Worm (Caenorhabditis elegans) whole organism, L2 larva: ENCODE results near the gene lit-1.

Experiments used
- C34F6.9 ChIP-seq: fragments of 150-350 bp; optimal IDR thresholded peaks from 2 replicates; lab custom pipeline; 2014; ENCODE audit warnings: missing biosample characterization, missing genetic modification characterization
- F13H6.1 ChIP-seq: sonication (generic microtip); optimal IDR thresholded peaks from 2 replicates; lab custom pipeline; 2016; ENCODE audit warnings: missing genetic modification characterization, missing compliant biosample characterization
- R02D3.7 ChIP-seq: fragments of 150-350 bp; optimal IDR thresholded peaks from 2 replicates; lab custom pipeline; 2014; ENCODE audit warnings: missing biosample characterization, missing genetic modification characterization
- Y55F3AM.14 ChIP-seq: fragments of 200-800 bp; sonication (Bioruptor generic); optimal IDR thresholded peaks from 2 replicates; lab custom pipeline; 2018; ENCODE audit warnings: mild to moderate bottlenecking, missing genetic modification characterization, missing compliant biosample characterization
- ZK546.5 ChIP-seq: sonication (generic microtip); optimal IDR thresholded peaks from 2 replicates; lab custom pipeline; 2017; ENCODE audit warnings: missing biosample characterization, missing genetic modification characterization
- alr-1 ChIP-seq: fragments of 150-350 bp; optimal IDR thresholded peaks from 2 replicates; lab custom pipeline; 2014; ENCODE audit warnings: missing biosample characterization, missing genetic modification characterization
- aly-2 ChIP-seq: fragments of 150-350 bp; optimal IDR thresholded peaks from 2 replicates; lab custom pipeline; 2014; ENCODE audit warnings: missing biosample characterization, missing genetic modification characterization
- ama-1 ChIP-seq: fragments of 150-350 bp; optimal IDR thresholded peaks from 2 replicates; lab custom pipeline; 2018; ENCODE audit warnings: inconsistent platforms
- blmp-1 ChIP-seq: sonication (generic microtip); optimal IDR thresholded peaks from 2 replicates; lab custom pipeline; 2017; ENCODE audit warnings: missing genetic modification characterization, mild to moderate bottlenecking, missing compliant biosample characterization, antibody characterized with exemption, moderate library complexity; ENCODE audit not compliant: insufficient read depth
- ceh-16 ChIP-seq: fragments of 150-350 bp; optimal IDR thresholded peaks from 2 replicates; lab custom pipeline; 2014; ENCODE audit warnings: missing biosample characterization, missing genetic modification characterization
- ceh-82 ChIP-seq: fragments of 150-350 bp; optimal IDR thresholded peaks from 2 replicates; lab custom pipeline; 2014; ENCODE audit warnings: missing biosample characterization, missing genetic modification characterization
- crh-2 ChIP-seq: sonication (generic microtip); optimal IDR thresholded peaks from 2 replicates; lab custom pipeline; 2017; ENCODE audit warnings: missing biosample characterization, missing genetic modification characterization
- dmd-4 ChIP-seq: sonication (generic microtip); optimal IDR thresholded peaks from 2 replicates; lab custom pipeline; 2017; ENCODE audit warnings: missing biosample characterization, missing genetic modification characterization
- egl-27 ChIP-seq: sonication (generic microtip); optimal IDR thresholded peaks from 3 replicates; lab custom pipeline; 2017; ENCODE audit warnings: missing biosample characterization, missing genetic modification reagents, missing genetic modification characterization
- elt-1 ChIP-seq: fragments of 150-350 bp; optimal IDR thresholded peaks from 2 replicates; lab custom pipeline; 2014; ENCODE audit warnings: missing biosample characterization, missing genetic modification characterization
- elt-3 ChIP-seq: sonication (generic microtip); optimal IDR thresholded peaks from 2 replicates; lab custom pipeline; 2017; ENCODE audit warnings: missing biosample characterization, missing genetic modification characterization
- fos-1 ChIP-seq: fragments of 150-350 bp; optimal IDR thresholded peaks from 2 replicates; lab custom pipeline; 2014; ENCODE audit warnings: missing biosample characterization, missing genetic modification characterization
- gmeb-1 ChIP-seq: fragments of 150-350 bp; optimal IDR thresholded peaks from 2 replicates; lab custom pipeline; 2014; ENCODE audit warnings: missing biosample characterization, missing genetic modification characterization
- lin-11 ChIP-seq: fragments of 150-350 bp; sonication (generic microtip); optimal IDR thresholded peaks from 2 replicates; lab custom pipeline; 2014; ENCODE audit warnings: missing biosample characterization, missing genetic modification characterization, inconsistent platforms, mixed read lengths
- lin-13 ChIP-seq: fragments of 150-350 bp; optimal IDR thresholded peaks from 2 replicates; lab custom pipeline; 2014; ENCODE audit warnings: missing biosample characterization, missing genetic modification reagents, missing genetic modification characterization
- lin-39 ChIP-seq: fragments of 150-350 bp; optimal IDR thresholded peaks from 2 replicates; lab custom pipeline; 2014; ENCODE audit warnings: missing biosample characterization, missing genetic modification reagents, missing genetic modification characterization
- lsy-2 ChIP-seq, 2 experiments: fragments of 150-350 bp in 1 of 2; sonication (generic microtip) in 1 of 2; optimal IDR thresholded peaks; 2 replicates each; lab custom pipeline; 2014 to 2017; ENCODE audit warnings: missing biosample characterization in 2 of 2, missing genetic modification characterization in 2 of 2
- mab-5 ChIP-seq: fragments of 150-350 bp; optimal IDR thresholded peaks from 2 replicates; lab custom pipeline; 2014; ENCODE audit warnings: missing biosample characterization, missing genetic modification characterization
- mbf-1 ChIP-seq: sonication (generic microtip); optimal IDR thresholded peaks from 2 replicates; lab custom pipeline; 2017; ENCODE audit warnings: missing biosample characterization, missing genetic modification characterization
- mdl-1 ChIP-seq, 2 experiments: fragments of 150-350 bp in 1 of 2; sonication (generic microtip) in 1 of 2; optimal IDR thresholded peaks; 2 replicates each; lab custom pipeline; 2017; ENCODE audit warnings: missing biosample characterization in 2 of 2, missing genetic modification characterization in 2 of 2
- nhr-10 ChIP-seq: sonication (generic microtip); optimal IDR thresholded peaks from 2 replicates; lab custom pipeline; 2017; ENCODE audit warnings: missing biosample characterization, missing genetic modification characterization
- nhr-11 ChIP-seq: fragments of 150-350 bp; optimal IDR thresholded peaks from 2 replicates; lab custom pipeline; 2014; ENCODE audit warnings: missing biosample characterization, missing genetic modification characterization
- nhr-12 ChIP-seq: fragments of 150-350 bp; optimal IDR thresholded peaks from 2 replicates; lab custom pipeline; 2014; ENCODE audit warnings: missing biosample characterization, missing genetic modification characterization
- nhr-129 ChIP-seq: fragments of 150-350 bp; optimal IDR thresholded peaks from 2 replicates; lab custom pipeline; 2014; ENCODE audit warnings: missing biosample characterization, missing genetic modification characterization
- nhr-21 ChIP-seq: fragments of 150-350 bp; optimal IDR thresholded peaks from 2 replicates; lab custom pipeline; 2014; ENCODE audit warnings: missing biosample characterization, missing genetic modification characterization
- nhr-23 ChIP-seq: fragments of 150-350 bp; optimal IDR thresholded peaks from 2 replicates; lab custom pipeline; 2014; ENCODE audit warnings: missing biosample characterization, missing genetic modification reagents, missing genetic modification characterization
- nhr-237 ChIP-seq: fragments of 150-350 bp; optimal IDR thresholded peaks from 2 replicates; lab custom pipeline; 2014; ENCODE audit warnings: missing biosample characterization, missing genetic modification characterization
- nhr-25 ChIP-seq: fragments of 150-350 bp; sonication (generic microtip); optimal IDR thresholded peaks from 3 replicates; lab custom pipeline; 2014; ENCODE audit warnings: missing biosample characterization, missing genetic modification characterization
- nhr-6 ChIP-seq: fragments of 150-350 bp; optimal IDR thresholded peaks from 2 replicates; lab custom pipeline; 2014; ENCODE audit warnings: missing biosample characterization, missing genetic modification characterization
- nhr-77 ChIP-seq: fragments of 150-350 bp; optimal IDR thresholded peaks from 2 replicates; lab custom pipeline; 2014; ENCODE audit warnings: missing biosample characterization, missing genetic modification characterization
- peb-1 ChIP-seq: fragments of 150-350 bp; optimal IDR thresholded peaks from 2 replicates; lab custom pipeline; 2014; ENCODE audit warnings: missing biosample characterization, missing genetic modification characterization
- sem-4 ChIP-seq: fragments of 150-350 bp; optimal IDR thresholded peaks from 2 replicates; lab custom pipeline; 2014; ENCODE audit warnings: missing biosample characterization, missing genetic modification reagents, missing genetic modification characterization
- skn-1 ChIP-seq: sonication (generic microtip); optimal IDR thresholded peaks from 2 replicates; lab custom pipeline; 2017; ENCODE audit warnings: missing biosample characterization, missing genetic modification characterization
- sma-3 ChIP-seq: sonication (generic microtip); optimal IDR thresholded peaks from 2 replicates; lab custom pipeline; 2016; ENCODE audit warnings: missing genetic modification reagents, missing genetic modification characterization, missing compliant biosample characterization
- sma-9 ChIP-seq, 2 experiments: fragments of 150-350 bp in 1 of 2; sonication (generic microtip) in 1 of 2; optimal IDR thresholded peaks; 2 replicates each; lab custom pipeline; 2014 to 2016; ENCODE audit warnings: missing genetic modification characterization in 2 of 2, mild to moderate bottlenecking in 1 of 2, missing biosample characterization in 1 of 2, missing compliant biosample characterization in 1 of 2, missing genetic modification reagents in 1 of 2, moderate library complexity in 1 of 2
- snpc-4 ChIP-seq: fragments of 150-350 bp; optimal IDR thresholded peaks from 2 replicates; lab custom pipeline; 2014; ENCODE audit warnings: missing biosample characterization, missing genetic modification characterization
- unc-39 ChIP-seq: fragments of 150-350 bp; optimal IDR thresholded peaks from 2 replicates; lab custom pipeline; 2014; ENCODE audit warnings: missing biosample characterization, missing genetic modification characterization
- unc-55 ChIP-seq: fragments of 150-350 bp; sonication (generic microtip); optimal IDR thresholded peaks from 3 replicates; lab custom pipeline; 2014; ENCODE audit warnings: missing biosample characterization, missing genetic modification reagents, missing genetic modification characterization
- unc-62 ChIP-seq: fragments of 150-350 bp; optimal IDR thresholded peaks from 2 replicates; lab custom pipeline; 2014; ENCODE audit warnings: missing biosample characterization, missing genetic modification reagents, missing genetic modification characterization
- zag-1 ChIP-seq: fragments of 150-350 bp; optimal IDR thresholded peaks from 2 replicates; lab custom pipeline; 2014; ENCODE audit warnings: missing biosample characterization, missing genetic modification characterization
- ztf-1 ChIP-seq: fragments of 200-800 bp; sonication (Bioruptor generic); conservative IDR thresholded peaks from 2 replicates; pipeline ENCODE4 v1.3.6; 2022; ENCODE audit warnings: missing genetic modification characterization, missing compliant biosample characterization
- ztf-11 ChIP-seq: sonication (generic microtip); optimal IDR thresholded peaks from 2 replicates; lab custom pipeline; 2017; ENCODE audit warnings: missing biosample characterization, missing genetic modification characterization
- ztf-4 ChIP-seq: fragments of 150-350 bp; optimal IDR thresholded peaks from 2 replicates; lab custom pipeline; 2014; ENCODE audit warnings: missing biosample characterization, missing genetic modification characterization

Gene lit-1

DNA sequence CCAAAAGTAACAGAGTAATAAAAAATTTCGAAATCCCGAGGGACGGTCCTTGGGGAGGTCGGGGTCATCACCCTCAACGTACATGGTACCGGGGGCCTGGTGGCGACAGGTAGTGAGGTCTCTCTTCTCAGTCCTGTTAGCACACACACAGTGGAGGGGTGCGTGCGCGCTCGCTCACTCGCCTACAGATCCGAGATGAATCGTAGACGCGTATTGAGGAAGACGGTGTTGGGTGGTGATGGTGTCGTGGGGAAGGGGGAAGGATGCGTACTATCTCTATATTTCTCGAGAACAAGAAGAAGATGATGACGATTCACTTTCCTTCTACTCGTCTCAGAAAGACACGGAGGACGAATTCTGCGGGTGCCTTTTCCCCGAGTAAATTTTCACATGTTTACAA, 12.0 kb downstream of the lit-1 start:
- TF ChIP-seq unc-55 (GFP tag; lab: Kevin White, UChicago): no peak
- TF ChIP-seq elt-1 (tag; lab: Kevin White, UChicago): no peak
- TF ChIP-seq blmp-1: no peak
- no peak for TF ChIP-seq mab-5 (tag; lab: Kevin White, UChicago)
- TF ChIP-seq, all 48 proteins: peak for 0

DNA sequence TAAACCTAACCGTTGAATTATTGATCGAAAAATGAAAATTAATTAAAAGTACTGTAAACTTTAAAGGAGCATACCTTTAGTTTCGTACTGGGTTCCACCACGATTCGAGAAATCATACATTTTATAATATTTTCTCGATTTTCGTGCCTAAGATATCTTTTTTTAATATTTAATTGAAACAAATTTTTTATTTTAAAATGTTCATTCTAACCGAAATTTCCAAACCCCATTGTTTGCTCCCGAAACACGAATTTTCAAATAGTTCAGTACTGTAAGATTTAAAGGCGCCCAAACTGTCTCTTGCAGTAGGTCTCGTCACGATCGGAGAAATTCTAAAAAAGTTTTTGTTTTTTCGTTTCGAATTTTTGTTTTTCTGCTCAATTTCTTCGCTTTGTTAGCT, 13.2 kb downstream of the lit-1 start:
- no peak for TF ChIP-seq lin-13 (GFP tag; lab: Kevin White, UChicago)
- TF ChIP-seq C34F6.9 (tag; lab: Kevin White, UChicago): no peak
- no peak for TF ChIP-seq sma-3 (GFP tag; lab: Kevin White, UChicago)
- no peak for TF ChIP-seq sem-4 (tag; lab: Kevin White, UChicago)
- TF ChIP-seq ztf-4: no peak
- no peak for TF ChIP-seq nhr-25 (tag; lab: Kevin White, UChicago)
- TF ChIP-seq aly-2: no peak
- no peak for TF ChIP-seq elt-1 (tag; lab: Kevin White, UChicago)
- no peak for TF ChIP-seq nhr-10 (tag; lab: Kevin White, UChicago)
- TF ChIP-seq mab-5 (tag; lab: Kevin White, UChicago): no peak
- TF ChIP-seq unc-39: no peak
- TF ChIP-seq lin-39 (tag; lab: Kevin White, UChicago): no peak
- no peak for TF ChIP-seq R02D3.7
- no peak for TF ChIP-seq fos-1 (tag; lab: Kevin White, UChicago)
- no peak for TF ChIP-seq ama-1 (lab: Kevin White, UChicago)
- no peak for TF ChIP-seq nhr-77 (tag; lab: Kevin White, UChicago)
- TF ChIP-seq alr-1 (tag; lab: Kevin White, UChicago): no peak
- no peak for TF ChIP-seq nhr-129 (tag; lab: Kevin White, UChicago)

DNA sequence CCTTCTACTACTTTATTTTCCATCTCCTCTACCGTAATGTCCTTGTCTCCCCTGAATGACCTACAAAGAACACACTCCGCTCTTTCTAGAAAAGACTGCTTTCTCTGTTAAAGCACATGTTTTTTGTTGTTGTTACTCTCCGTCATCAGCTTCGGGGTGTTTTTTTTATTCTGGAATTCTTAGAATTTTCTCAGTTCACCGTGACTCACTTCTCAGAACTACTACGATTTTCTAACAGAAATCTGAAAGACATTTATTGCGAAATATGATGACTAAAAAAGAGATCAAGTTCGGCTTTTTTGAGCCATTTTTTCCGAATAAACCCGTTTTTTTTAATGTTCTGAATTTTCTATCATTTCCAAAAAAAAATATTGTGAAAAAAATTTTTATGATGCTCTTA, 14.5 kb downstream of the lit-1 start:
- TF ChIP-seq sma-3 (GFP tag; lab: Kevin White, UChicago) (no peak), lin-39 (tag; lab: Kevin White, UChicago) (no peak), nhr-12 (tag; lab: Kevin White, UChicago) (no peak), nhr-129 (tag; lab: Kevin White, UChicago) (no peak), lsy-2 (tag; optimal IDR thresholded peaks at IDR 0.05; lab: Kevin White, UChicago) (peak in 1 of 2 experiments; percentile 57), nhr-25 (tag; lab: Kevin White, UChicago) (no peak), crh-2 (peak; percentile 7), dmd-4 (tag; lab: Kevin White, UChicago) (peak; percentile 34), ztf-11 (no peak), nhr-237 (no peak), nhr-23 (tag; lab: Kevin White, UChicago) (no peak), nhr-10 (tag; lab: Kevin White, UChicago) (no peak), nhr-6 (tag; lab: Kevin White, UChicago) (no peak), blmp-1 (no peak), unc-62 (no peak), aly-2 (no peak), skn-1 (tag; lab: Kevin White, UChicago) (no peak), F13H6.1 (tag; lab: Kevin White, UChicago) (no peak), ama-1 (lab: Kevin White, UChicago) (no peak), ZK546.5 (no peak), sma-9 (GFP tag; optimal IDR thresholded peaks at IDR 0.05; lab: Kevin White, UChicago) (peak; percentile 40), sma-9 (tag; optimal IDR thresholded peaks at IDR 0.05; lab: Kevin White, UChicago) (no peak), snpc-4 (tag; lab: Kevin White, UChicago) (no peak), R02D3.7 (no peak), ztf-1 (GFP tag; lab: Robert Waterston, UW) (no peak), elt-3 (tag; lab: Kevin White, UChicago) (no peak), alr-1 (tag; lab: Kevin White, UChicago) (no peak), peb-1 (tag; lab: Kevin White, UChicago) (no peak), lin-13 (GFP tag; lab: Kevin White, UChicago) (no peak), ceh-16 (no peak), nhr-21 (tag; lab: Kevin White, UChicago) (peak; percentile 59), gmeb-1 (tag; lab: Kevin White, UChicago) (no peak), C34F6.9 (tag; lab: Kevin White, UChicago) (peak; percentile 45), unc-39 (no peak), lin-11 (no peak), zag-1 (tag; lab: Kevin White, UChicago) (no peak), nhr-77 (tag; lab: Kevin White, UChicago) (no peak), fos-1 (tag; lab: Kevin White, UChicago) (no peak), mdl-1 (tag; optimal IDR thresholded peaks at IDR 0.05; lab: Kevin White, UChicago) (no peak), sem-4 (tag; lab: Kevin White, UChicago) (no peak), elt-1 (tag; lab: Kevin White, UChicago) (no peak), Y55F3AM.14 (no peak), mab-5 (tag; lab: Kevin White, UChicago) (no peak), unc-55 (GFP tag; lab: Kevin White, UChicago) (no peak), mbf-1 (no peak), egl-27 (tag; lab: Kevin White, UChicago) (no peak), ceh-82 (tag; lab: Kevin White, UChicago) (no peak), nhr-11 (no peak)
